Worm (Caenorhabditis elegans): ENCODE measurements around the gene sft-1.

DNA sequence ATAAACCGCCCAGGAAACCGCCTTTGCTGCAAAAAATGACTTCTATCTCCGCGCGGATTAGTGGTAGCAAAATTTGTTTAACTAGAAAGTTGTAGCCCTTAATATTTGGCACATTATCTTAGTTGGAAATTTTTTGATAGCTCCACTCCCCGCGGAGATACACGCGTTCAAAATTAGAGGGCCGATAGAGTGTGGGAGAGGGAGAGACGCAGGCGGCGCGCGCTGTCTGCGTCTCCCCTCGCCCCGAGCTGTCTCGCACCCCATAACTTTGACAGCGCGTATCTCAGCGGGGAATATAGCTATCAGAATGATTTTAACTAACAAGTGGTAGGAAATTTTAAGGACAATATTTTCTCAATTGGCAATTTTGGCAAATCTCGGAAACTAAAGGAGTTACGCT lies 23.4 kb upstream of the sft-1 start:
- TF ChIP-seq tbx-11 (GFP tag; IDR thresholded peaks at IDR 0.05) (no peak), ama-1 (optimal IDR thresholded peaks at IDR 0.05) (no peak), flt-1 (GFP tag; IDR thresholded peaks at IDR 0.05) (no peak), ceh-36 (tag; optimal IDR thresholded peaks at IDR 0.05) (no peak)

Measured in whole organism, early embryonic.